Worm (Caenorhabditis elegans) whole organism, late embryonic: ENCODE results near the gene fbxb-2.

Source experiments
- K02D7.2 ChIP-seq: sonication (generic microtip); optimal IDR thresholded peaks from 2 replicates; lab custom pipeline; 2017; ENCODE audit warnings: mild to moderate bottlenecking, missing genetic modification characterization, missing compliant biosample characterization
- ama-1 ChIP-seq: fragments of 150-350 bp; optimal IDR thresholded peaks from 2 replicates; lab custom pipeline; 2014
- ceh-18 ChIP-seq: sonication (generic microtip); optimal IDR thresholded peaks from 2 replicates; lab custom pipeline; 2016; ENCODE audit warnings: missing genetic modification characterization, missing compliant biosample characterization
- ceh-19 ChIP-seq: fragments of 200-800 bp; sonication (Bioruptor generic); optimal IDR thresholded peaks from 2 replicates; lab custom pipeline; 2018; ENCODE audit warnings: mild to moderate bottlenecking, missing genetic modification characterization, missing compliant biosample characterization
- ceh-22 ChIP-seq: sonication (generic microtip); optimal IDR thresholded peaks from 2 replicates; lab custom pipeline; 2017; ENCODE audit warnings: missing biosample characterization, missing genetic modification characterization
- ceh-24 ChIP-seq: sonication (generic microtip); optimal IDR thresholded peaks from 2 replicates; lab custom pipeline; 2016; ENCODE audit warnings: mild to moderate bottlenecking, missing genetic modification characterization, missing compliant biosample characterization
- ceh-30 ChIP-seq: fragments of 150-350 bp; optimal IDR thresholded peaks from 2 replicates; lab custom pipeline; 2014; ENCODE audit warnings: missing biosample characterization, missing genetic modification characterization
- ceh-34 ChIP-seq: sonication (generic microtip); optimal IDR thresholded peaks from 2 replicates; lab custom pipeline; 2016; ENCODE audit warnings: mild to moderate bottlenecking, missing genetic modification characterization, missing compliant biosample characterization
- dmd-4 ChIP-seq: sonication (generic microtip); optimal IDR thresholded peaks from 2 replicates; lab custom pipeline; 2016; ENCODE audit warnings: borderline replicate concordance, missing genetic modification characterization, missing compliant biosample characterization
- elt-2 ChIP-seq: sonication (generic microtip); optimal IDR thresholded peaks from 2 replicates; lab custom pipeline; 2016; ENCODE audit warnings: missing genetic modification reagents, missing genetic modification characterization, missing compliant biosample characterization
- fax-1 ChIP-seq: sonication (generic microtip); optimal IDR thresholded peaks from 2 replicates; lab custom pipeline; 2016; ENCODE audit warnings: missing genotype, missing genetic modification characterization, missing compliant biosample characterization
- fkh-10 ChIP-seq: fragments of 150-350 bp; optimal IDR thresholded peaks from 2 replicates; lab custom pipeline; 2014; ENCODE audit warnings: missing biosample characterization, missing genetic modification reagents, missing genetic modification characterization
- fkh-6 ChIP-seq: sonication (generic microtip); optimal IDR thresholded peaks from 2 replicates; lab custom pipeline; 2016; ENCODE audit warnings: missing genetic modification characterization, missing compliant biosample characterization
- hlh-15 ChIP-seq: sonication (generic microtip); optimal IDR thresholded peaks from 2 replicates; lab custom pipeline; 2016; ENCODE audit warnings: missing genetic modification characterization, missing compliant biosample characterization
- hlh-8 ChIP-seq: sonication (generic microtip); optimal IDR thresholded peaks from 2 replicates; lab custom pipeline; 2016; ENCODE audit warnings: missing genotype, missing genetic modification characterization, missing compliant biosample characterization
- lim-6 ChIP-seq: sonication (generic microtip); optimal IDR thresholded peaks from 2 replicates; lab custom pipeline; 2016; ENCODE audit warnings: missing genetic modification characterization, missing compliant biosample characterization
- lin-11 ChIP-seq: fragments of 200-800 bp; sonication (Bioruptor generic); optimal IDR thresholded peaks from 2 replicates; lab custom pipeline; 2018; ENCODE audit warnings: mild to moderate bottlenecking, missing genetic modification characterization, missing compliant biosample characterization
- madf-2 ChIP-seq: sonication (generic microtip); optimal IDR thresholded peaks from 2 replicates; lab custom pipeline; 2017; ENCODE audit warnings: missing genetic modification characterization, missing compliant biosample characterization
- nhr-11 ChIP-seq: fragments of 150-350 bp; optimal IDR thresholded peaks from 2 replicates; lab custom pipeline; 2014; ENCODE audit warnings: missing biosample characterization, missing genetic modification characterization
- nhr-232 ChIP-seq: sonication (generic microtip); optimal IDR thresholded peaks from 2 replicates; lab custom pipeline; 2016; ENCODE audit warnings: missing genetic modification characterization, missing compliant biosample characterization
- npax-4 ChIP-seq: sonication (generic microtip); optimal IDR thresholded peaks from 2 replicates; lab custom pipeline; 2016; ENCODE audit warnings: missing genetic modification characterization, missing compliant biosample characterization
- odd-2 ChIP-seq: sonication (generic microtip); optimal IDR thresholded peaks from 2 replicates; lab custom pipeline; 2017; ENCODE audit warnings: antibody characterized with exemption, mild to moderate bottlenecking, missing genetic modification characterization, missing compliant biosample characterization
- pha-2 ChIP-seq: sonication (generic microtip); optimal IDR thresholded peaks from 2 replicates; lab custom pipeline; 2017; ENCODE audit warnings: mild to moderate bottlenecking, missing genetic modification characterization, missing compliant biosample characterization
- pqm-1 ChIP-seq: sonication (generic microtip); optimal IDR thresholded peaks from 2 replicates; lab custom pipeline; 2016; ENCODE audit warnings: missing genetic modification characterization, missing compliant biosample characterization
- ref-2 ChIP-seq: sonication (generic microtip); optimal IDR thresholded peaks from 2 replicates; lab custom pipeline; 2016; ENCODE audit warnings: missing genetic modification characterization, missing compliant biosample characterization
- rnt-1 ChIP-seq: sonication (generic microtip); optimal IDR thresholded peaks from 2 replicates; lab custom pipeline; 2016; ENCODE audit warnings: missing genetic modification characterization, missing compliant biosample characterization
- sdc-2 ChIP-seq: sonication (generic microtip); optimal IDR thresholded peaks from 2 replicates; lab custom pipeline; 2016; ENCODE audit warnings: missing genotype, missing genetic modification characterization, missing compliant biosample characterization
- tbx-2 ChIP-seq: sonication (generic microtip); optimal IDR thresholded peaks from 2 replicates; lab custom pipeline; 2016; ENCODE audit warnings: missing genetic modification characterization, missing compliant biosample characterization
- ttx-3 ChIP-seq: sonication (generic microtip); optimal IDR thresholded peaks from 2 replicates; lab custom pipeline; 2016; ENCODE audit warnings: missing genetic modification reagents, missing genetic modification characterization, missing compliant biosample characterization
- unc-3 ChIP-seq, 2 experiments: fragments of 200-800 bp in 1 of 2; sonication (Bioruptor generic) in 1 of 2; sonication (generic microtip) in 1 of 2; conservative IDR thresholded peaks in 1 of 2; optimal IDR thresholded peaks in 1 of 2; 2 replicates each; pipeline versions ENCODE4 v1.3.6 to Lab custom; 2016 to 2022; ENCODE audit warnings: missing compliant biosample characterization in 2 of 2, missing genetic modification characterization in 2 of 2, missing genetic modification reagents in 1 of 2
- unc-42 ChIP-seq: sonication (generic microtip); optimal IDR thresholded peaks from 2 replicates; lab custom pipeline; 2016; ENCODE audit warnings: missing genotype, missing genetic modification characterization, missing compliant biosample characterization
- unc-55 ChIP-seq: sonication (generic microtip); optimal IDR thresholded peaks from 2 replicates; lab custom pipeline; 2017; ENCODE audit warnings: missing biosample characterization, missing genetic modification reagents, missing genetic modification characterization

The fbxb-2 gene

DNA sequence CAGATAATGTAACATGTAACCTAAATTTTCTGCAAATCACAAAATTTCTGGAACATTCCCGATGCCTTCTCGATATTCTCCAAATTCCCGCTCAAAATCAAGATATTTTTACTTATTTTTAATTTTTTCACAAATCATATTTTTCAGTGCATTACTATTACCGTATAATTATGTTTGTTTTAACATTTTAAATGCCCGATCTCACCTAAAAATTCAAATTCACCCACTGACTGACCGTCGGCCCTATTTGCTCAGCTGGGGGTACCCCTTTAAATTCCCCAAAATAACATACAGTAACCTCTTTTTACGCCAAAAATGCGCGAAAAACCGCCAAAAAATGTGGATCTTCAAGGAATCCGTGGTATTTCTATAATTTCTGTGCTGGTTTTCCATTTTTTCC lies 19.4 kb downstream of the fbxb-2 start, which contains the start of gene oac-49:
Gene oac-49 (plus strand): TSS at position 301 of the 400 bp plus-strand sequence.
- TF ChIP-seq fkh-10 (GFP tag; lab: Kevin White, UChicago) (no peak), nhr-232 (tag; lab: Kevin White, UChicago) (no peak), ref-2 (tag; lab: Kevin White, UChicago) (no peak), unc-55 (GFP tag; lab: Kevin White, UChicago) (no peak), ceh-34 (tag; lab: Kevin White, UChicago) (no peak), madf-2 (no peak), ceh-24 (tag; lab: Kevin White, UChicago) (no peak), odd-2 (tag; lab: Kevin White, UChicago) (no peak), nhr-11 (tag; lab: Kevin White, UChicago) (no peak), ceh-19 (GFP tag; lab: Kevin White, UChicago) (no peak), ceh-18 (tag; lab: Kevin White, UChicago) (no peak), fax-1 (tag; lab: Kevin White, UChicago) (no peak), hlh-15 (tag; lab: Kevin White, UChicago) (no peak), ceh-22 (tag; lab: Kevin White, UChicago) (no peak), hlh-8 (tag; lab: Kevin White, UChicago) (no peak), lin-11 (tag; lab: Kevin White, UChicago) (no peak), dmd-4 (tag; lab: Kevin White, UChicago) (no peak), pha-2 (no peak), tbx-2 (no peak)

ce11 chrV:19217104-19217503 lies 20.0 kb downstream of the fbxb-2 start, which contains the start of gene srr-2:
Gene srr-2, minus strand, starts transcription at chrV:19217176.
- TF ChIP-seq npax-4 (tag; lab: Kevin White, UChicago) (no peak), ama-1 (no peak), fkh-10 (GFP tag; lab: Kevin White, UChicago) (no peak), unc-3 (GFP tag; conservative IDR thresholded peaks at IDR 0.05; lab: Robert Waterston, UW) (no peak), unc-3 (tag; optimal IDR thresholded peaks at IDR 0.05; lab: Kevin White, UChicago) (no peak)

DNA sequence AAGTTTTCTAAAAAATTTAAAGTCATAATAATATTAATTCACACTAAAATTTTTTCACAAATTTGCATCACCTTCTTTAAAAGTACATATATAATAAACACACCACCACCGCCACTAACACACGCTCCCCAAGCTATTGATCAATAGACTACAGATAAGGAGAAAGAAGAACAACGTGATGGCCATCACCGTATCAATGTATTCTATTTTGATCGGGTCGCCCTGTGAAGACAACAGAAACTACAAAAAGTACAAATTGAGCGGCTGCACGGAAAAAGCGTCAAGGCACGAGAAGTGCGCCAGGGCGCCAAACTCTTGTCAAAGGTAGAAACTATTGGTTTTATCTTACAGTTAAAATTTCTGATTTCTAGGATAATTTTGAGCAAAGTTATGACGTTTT lies 24.8 kb downstream of the fbxb-2 start:
- TF ChIP-seq nhr-232 (tag; lab: Kevin White, UChicago) (no peak), elt-2 (tag; lab: Kevin White, UChicago) (peak; percentile 40)
- TF ChIP-seq, all 69 proteins: peak for 1

- no peak for TF ChIP-seq ceh-24 (tag; lab: Kevin White, UChicago)
- no peak for TF ChIP-seq rnt-1
- no peak for TF ChIP-seq fkh-6
- TF ChIP-seq pha-2: no peak
- no peak for TF ChIP-seq unc-3 (GFP tag; conservative IDR thresholded peaks at IDR 0.05; lab: Robert Waterston, UW)
- no peak for TF ChIP-seq unc-3 (tag; optimal IDR thresholded peaks at IDR 0.05; lab: Kevin White, UChicago)
- no peak for TF ChIP-seq ceh-30 (tag; lab: Kevin White, UChicago)
- TF ChIP-seq K02D7.2 (tag; lab: Kevin White, UChicago): no peak
- no peak for TF ChIP-seq nhr-11 (tag; lab: Kevin White, UChicago)
Measured at ce11 chrV:19211795-19212194, 25.3 kb downstream of the fbxb-2 start, which contains the start of gene nhr-79. Gene nhr-79, minus strand, starts transcription at chrV:19211895.

ce11 chrV:19206911-19207310 lies 30.2 kb downstream of the fbxb-2 start:
- TF ChIP-seq elt-2 (tag; lab: Kevin White, UChicago) (peak; percentile 65), tbx-2 (no peak)

ce11 chrV:19205450-19205849 lies 31.7 kb downstream of the fbxb-2 start:
- TF ChIP-seq unc-3 (GFP tag; conservative IDR thresholded peaks at IDR 0.05; lab: Robert Waterston, UW) (no peak), unc-3 (tag; optimal IDR thresholded peaks at IDR 0.05; lab: Kevin White, UChicago) (no peak), elt-2 (tag; lab: Kevin White, UChicago) (peak; percentile 2)

DNA sequence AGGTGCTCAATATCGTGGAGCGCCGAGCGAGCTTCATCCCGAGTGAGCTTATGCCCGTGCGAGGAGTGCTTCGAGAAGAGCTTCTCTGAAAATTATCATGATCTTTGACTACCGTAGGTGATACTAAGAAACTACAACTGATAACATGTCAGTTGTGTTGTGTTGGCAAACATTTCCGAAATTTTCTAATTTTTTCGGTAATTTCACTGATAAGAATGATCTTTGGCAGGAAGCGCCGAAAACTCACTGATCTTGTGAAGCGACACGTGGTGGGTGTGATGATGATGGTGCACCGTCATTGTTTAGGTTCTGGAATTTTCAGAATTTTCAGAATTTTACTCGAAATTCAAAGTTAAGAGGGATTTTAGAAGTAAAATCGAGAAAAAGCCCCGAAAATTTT lies 33.8 kb downstream of the fbxb-2 start, which contains the start of gene Y39B6A.1:
Gene Y39B6A.1 (minus strand): TSS at position 309 of the 400 bp plus-strand sequence.
- TF ChIP-seq pqm-1 (no peak), nhr-232 (tag; lab: Kevin White, UChicago) (no peak), unc-42 (tag; lab: Kevin White, UChicago) (no peak), ama-1 (no peak), dmd-4 (tag; lab: Kevin White, UChicago) (no peak), lim-6 (tag; lab: Kevin White, UChicago) (no peak), ttx-3 (tag; lab: Kevin White, UChicago) (no peak), sdc-2 (tag; lab: Kevin White, UChicago) (no peak), K02D7.2 (tag; lab: Kevin White, UChicago) (no peak)
